ENCODE assay signal across 1 fruit fly cellular context in genomic region chr2L:7596862-7597261, dm6.
TF ChIP-seq lines count a peak whose summit lies in the region.

No protein-coding gene starts in this region.

TF ChIP-seq in whole organism, embryonic, 481 proteins besides CTCF, POLR2A, EP300 and RAD21 (continued from another document):
- TF ChIP-seq bcd (GFP tag; optimal IDR thresholded peaks at IDR 0.05; lab: Kevin White, UChicago), result peak; percentile 77
- TF ChIP-seq CG8944 (GFP tag; optimal IDR thresholded peaks at IDR 0.05; lab: Kevin White, UChicago), result peak; percentile 50
- no peak; the same call in 1 of the 2 replicates for TF ChIP-seq Atf6 (GFP tag; IDR thresholded peaks at IDR 0.05; lab: Robert Waterston, UW)
- peak; percentile 84 for TF ChIP-seq jumu (GFP tag; optimal IDR thresholded peaks at IDR 0.05; lab: Kevin White, UChicago)
- peak; percentile 64 for TF ChIP-seq Gsc (GFP tag; IDR thresholded peaks at IDR 0.05; lab: Robert Waterston, UW)
- TF ChIP-seq CG33557 (GFP tag; optimal IDR thresholded peaks at IDR 0.05; lab: Kevin White, UChicago), result peak; percentile 85
- peak; percentile 89 for TF ChIP-seq CG31441 (GFP tag; IDR thresholded peaks at IDR 0.05; lab: Robert Waterston, UW)
- peak; percentile 90 for TF ChIP-seq CG8765 (GFP tag; IDR thresholded peaks at IDR 0.05; lab: Robert Waterston, UW)
- TF ChIP-seq CkIIα-i1 (GFP tag; IDR thresholded peaks at IDR 0.05; lab: Robert Waterston, UW), result no peak
- no peak for TF ChIP-seq Dbx (GFP tag; IDR thresholded peaks at IDR 0.05; lab: Robert Waterston, UW)
- TF ChIP-seq ken (GFP tag; IDR thresholded peaks at IDR 0.05; lab: Robert Waterston, UW), result peak; percentile 88
- TF ChIP-seq CG8478 (optimal IDR thresholded peaks at IDR 0.05; lab: Kevin White, UChicago), result no peak
- TF ChIP-seq ash1 (GFP tag; optimal IDR thresholded peaks at IDR 0.05; lab: Kevin White, UChicago), result no peak
- peak; percentile 83 for TF ChIP-seq Camta (GFP tag; optimal IDR thresholded peaks at IDR 0.05; lab: Kevin White, UChicago)
- peak; percentile 42 for TF ChIP-seq Fer3 (tag; optimal IDR thresholded peaks at IDR 0.05; lab: Kevin White, UChicago)
- no peak for TF ChIP-seq Hey (tag; optimal IDR thresholded peaks at IDR 0.05; lab: Kevin White, UChicago)
- peak; percentile 77 for TF ChIP-seq CG13424 (tag; optimal IDR thresholded peaks at IDR 0.05; lab: Kevin White, UChicago)
- no peak for TF ChIP-seq hkb (optimal IDR thresholded peaks at IDR 0.05; lab: Kevin White, UChicago)
- TF ChIP-seq hkb (GFP tag; IDR thresholded peaks at IDR 0.05; lab: Robert Waterston, UW), result peak; percentile 87
- TF ChIP-seq CG2199 (GFP tag; IDR thresholded peaks at IDR 0.05; lab: Robert Waterston, UW), result peak; percentile 91
- TF ChIP-seq br (optimal IDR thresholded peaks at IDR 0.05; lab: Kevin White, UChicago), result no peak
- peak; percentile 58 for TF ChIP-seq CG4707 (GFP tag; optimal IDR thresholded peaks at IDR 0.05; lab: Kevin White, UChicago)
- peak; percentile 86 for TF ChIP-seq CG2202 (tag; optimal IDR thresholded peaks at IDR 0.05; lab: Kevin White, UChicago)
- TF ChIP-seq CG8290 (GFP tag; optimal IDR thresholded peaks at IDR 0.05; lab: Kevin White, UChicago), result peak; percentile 82
- TF ChIP-seq CG8290 (tag; optimal IDR thresholded peaks at IDR 0.05; lab: Kevin White, UChicago), result peak; percentile 41 to 57
- peak; percentile 71 for TF ChIP-seq ind (GFP tag; optimal IDR thresholded peaks at IDR 0.05; lab: Kevin White, UChicago)
- TF ChIP-seq HLH4C (GFP tag; IDR thresholded peaks at IDR 0.05; lab: Robert Waterston, UW; ENCODE audit: partially characterized antibody), result no peak
- no peak for TF ChIP-seq Hand (GFP tag; optimal IDR thresholded peaks at IDR 0.05; lab: Kevin White, UChicago)
- peak; percentile 81 for TF ChIP-seq fd64A (GFP tag; optimal IDR thresholded peaks at IDR 0.05; lab: Kevin White, UChicago)
- TF ChIP-seq CG17359 (tag; optimal IDR thresholded peaks at IDR 0.05; lab: Kevin White, UChicago), result peak; percentile 88
